Worm (Caenorhabditis elegans): ENCODE measurements around the gene srx-14.

- TF ChIP-seq him-1 (tag; optimal IDR thresholded peaks at IDR 0.05) (no peak), dao-5 (tag; optimal IDR thresholded peaks at IDR 0.05) (no peak)
These were observed 7.5 kb downstream of the srx-14 start for ce11 chrIV:1105999-1106398.

Data from whole organism, L4/young adult.